Fruit fly (Drosophila melanogaster) whole organism, prepupa: Measurements from ENCODE around the gene Klc.

Experiments
- Blimp-1 ChIP-seq: fragments of 200-800 bp; sonication (Bioruptor generic); optimal IDR thresholded peaks from 3 replicates; lab custom pipeline; 2017; ENCODE audit warnings: missing biosample characterization, missing genetic modification characterization, mild to moderate bottlenecking, moderate library complexity, missing genetic modification reagents
- CG10631 ChIP-seq: fragments of 200-800 bp; sonication (Bioruptor generic); optimal IDR thresholded peaks from 2 replicates; lab custom pipeline; 2016; ENCODE audit warnings: missing biosample characterization, missing genetic modification characterization
- CG10669 ChIP-seq: fragments of 200-800 bp; sonication (Bioruptor generic); optimal IDR thresholded peaks from 3 replicates; lab custom pipeline; 2018; ENCODE audit warnings: missing biosample characterization, mild to moderate bottlenecking, missing genetic modification characterization, moderate library complexity
- CG11294 ChIP-seq: fragments of 200-800 bp; sonication (Bioruptor generic); IDR thresholded peaks from 2 replicates; pipeline ENCODE4 v1.3.6; 2022; ENCODE audit warnings: missing biosample characterization, missing genetic modification characterization
- CG11762 ChIP-seq: fragments of 200-800 bp; sonication (Bioruptor generic); optimal IDR thresholded peaks from 3 replicates; lab custom pipeline; 2016; ENCODE audit warnings: missing biosample characterization, missing genetic modification characterization; ENCODE audit not compliant: insufficient read depth
- CG3032 ChIP-seq: fragments of 200-800 bp; optimal IDR thresholded peaks from 2 replicates; lab custom pipeline; 2019; ENCODE audit warnings: missing biosample characterization, mild to moderate bottlenecking, missing genetic modification characterization, moderate library complexity
- CG32006 ChIP-seq: fragments of 200-800 bp; sonication (Bioruptor generic); optimal IDR thresholded peaks from 3 replicates; lab custom pipeline; 2017; ENCODE audit warnings: missing biosample characterization, mild to moderate bottlenecking, missing genetic modification characterization
- CG3919 ChIP-seq: fragments of 200-800 bp; sonication (Bioruptor generic); optimal IDR thresholded peaks from 3 replicates; lab custom pipeline; 2016; ENCODE audit warnings: missing biosample characterization, missing genetic modification characterization
- CG4318 ChIP-seq: fragments of 200-800 bp; sonication (Bioruptor generic); optimal IDR thresholded peaks from 3 replicates; lab custom pipeline; 2017; ENCODE audit warnings: missing biosample characterization, mild to moderate bottlenecking, missing genetic modification characterization
- CG6276 ChIP-seq: fragments of 200-800 bp; sonication (Bioruptor generic); optimal IDR thresholded peaks from 2 replicates; lab custom pipeline; 2017; ENCODE audit warnings: missing biosample characterization, mild to moderate bottlenecking, missing genetic modification characterization
- CG6792 ChIP-seq: fragments of 200-800 bp; sonication (Bioruptor generic); optimal IDR thresholded peaks from 3 replicates; lab custom pipeline; 2016; ENCODE audit warnings: missing biosample characterization, missing genetic modification characterization
- CG6808 ChIP-seq: fragments of 200-800 bp; sonication (Bioruptor generic); optimal IDR thresholded peaks from 3 replicates; lab custom pipeline; 2017; ENCODE audit warnings: missing biosample characterization, missing genetic modification characterization, mild to moderate bottlenecking, moderate library complexity, missing genetic modification reagents
- CG6854 ChIP-seq: fragments of 200-800 bp; sonication (Bioruptor generic); optimal IDR thresholded peaks from 2 replicates; lab custom pipeline; 2017; ENCODE audit warnings: missing biosample characterization, mild to moderate bottlenecking, missing genetic modification characterization
- CG8119 ChIP-seq: fragments of 200-800 bp; sonication (Bioruptor generic); IDR thresholded peaks from 3 replicates; pipeline ENCODE4 v1.3.6; 2022; ENCODE audit warnings: missing biosample characterization, missing genetic modification characterization
- CG8319 ChIP-seq: fragments of 200-800 bp; sonication (Bioruptor generic); optimal IDR thresholded peaks from 3 replicates; lab custom pipeline; 2016; ENCODE audit warnings: missing biosample characterization, missing genetic modification characterization
- CG8632 ChIP-seq: fragments of 200-800 bp; sonication (Bioruptor generic); optimal IDR thresholded peaks from 3 replicates; lab custom pipeline; 2016; ENCODE audit warnings: missing biosample characterization, missing genetic modification characterization
- CG9139 ChIP-seq: fragments of 200-800 bp; sonication (Bioruptor generic); optimal IDR thresholded peaks from 3 replicates; lab custom pipeline; 2017; ENCODE audit warnings: missing biosample characterization, mild to moderate bottlenecking, missing genetic modification characterization
- Eip75B ChIP-seq: fragments of 200-800 bp; sonication (Bioruptor generic); optimal IDR thresholded peaks from 3 replicates; lab custom pipeline; 2016; ENCODE audit warnings: missing biosample characterization, missing genetic modification characterization
- Eip78C ChIP-seq: fragments of 200-800 bp; sonication (Bioruptor generic); peaks from one replicate; lab custom pipeline; 2016; ENCODE audit warnings: missing biosample characterization, missing genetic modification characterization
- Ets96B ChIP-seq: fragments of 200-800 bp; optimal IDR thresholded peaks from 2 replicates; lab custom pipeline; 2019; ENCODE audit warnings: missing biosample characterization, mild to moderate bottlenecking, missing genetic modification characterization, moderate library complexity
- Hr38 ChIP-seq: sonication (Bioruptor generic); optimal IDR thresholded peaks from 2 replicates; lab custom pipeline; 2016; ENCODE audit warnings: missing biosample characterization, missing genetic modification characterization
- Hr39 ChIP-seq: fragments of 200-800 bp; sonication (Bioruptor generic); optimal IDR thresholded peaks from 2 replicates; lab custom pipeline; 2016; ENCODE audit warnings: missing biosample characterization, missing genetic modification characterization
- Hr4 ChIP-seq: fragments of 200-800 bp; sonication (Bioruptor generic); optimal IDR thresholded peaks from 3 replicates; lab custom pipeline; 2016; ENCODE audit warnings: missing biosample characterization, missing genetic modification characterization
- Lpt ChIP-seq: fragments of 200-800 bp; sonication (Bioruptor generic); optimal IDR thresholded peaks from 3 replicates; lab custom pipeline; 2016; ENCODE audit warnings: missing biosample characterization, missing genetic modification characterization
- Met ChIP-seq: fragments of 200-800 bp; sonication (Bioruptor generic); optimal IDR thresholded peaks from 3 replicates; lab custom pipeline; 2016; ENCODE audit warnings: missing biosample characterization, missing genetic modification characterization
- OdsH ChIP-seq: fragments of 200-800 bp; sonication (Bioruptor generic); optimal IDR thresholded peaks from 3 replicates; lab custom pipeline; 2016; ENCODE audit warnings: missing biosample characterization, missing genetic modification characterization
- Smox ChIP-seq: fragments of 200-800 bp; sonication (Bioruptor generic); optimal IDR thresholded peaks from 3 replicates; lab custom pipeline; 2016; ENCODE audit warnings: missing biosample characterization, missing genetic modification characterization
- Sox14 ChIP-seq: fragments of 200-800 bp; sonication (Bioruptor generic); optimal IDR thresholded peaks from 3 replicates; lab custom pipeline; 2016; ENCODE audit warnings: missing biosample characterization, missing genetic modification characterization
- Sox15 ChIP-seq: fragments of 200-800 bp; sonication (Bioruptor generic); optimal IDR thresholded peaks from 3 replicates; lab custom pipeline; 2016; ENCODE audit warnings: missing biosample characterization, missing genetic modification characterization
- acj6 ChIP-seq: fragments of 200-800 bp; sonication (Bioruptor generic); optimal IDR thresholded peaks from 3 replicates; lab custom pipeline; 2016; ENCODE audit warnings: missing biosample characterization, missing genetic modification characterization
- cyc ChIP-seq: fragments of 200-800 bp; sonication (Bioruptor generic); optimal IDR thresholded peaks from 3 replicates; lab custom pipeline; 2016; ENCODE audit warnings: missing biosample characterization, missing genetic modification characterization
- dac ChIP-seq: fragments of 200-800 bp; sonication (Bioruptor generic); optimal IDR thresholded peaks from 2 replicates; lab custom pipeline; 2017; ENCODE audit warnings: missing biosample characterization, mild to moderate bottlenecking, missing genetic modification characterization
- dsx ChIP-seq: fragments of 200-800 bp; optimal IDR thresholded peaks from 3 replicates; lab custom pipeline; 2019; ENCODE audit warnings: missing biosample characterization, mild to moderate bottlenecking, missing genetic modification characterization, moderate library complexity; ENCODE audit not compliant: poor library complexity, severe bottlenecking
- eg ChIP-seq: fragments of 200-800 bp; sonication (Bioruptor generic); IDR thresholded peaks from 3 replicates; pipeline ENCODE4 v1.3.6; 2022; ENCODE audit warnings: missing biosample characterization, missing genetic modification characterization
- esn ChIP-seq: fragments of 200-800 bp; sonication (Bioruptor generic); optimal IDR thresholded peaks from 2 replicates; lab custom pipeline; 2016; ENCODE audit warnings: missing biosample characterization, mild to moderate bottlenecking, missing genetic modification characterization, moderate library complexity
- fd59A ChIP-seq: fragments of 200-800 bp; sonication (Bioruptor generic); optimal IDR thresholded peaks from 2 replicates; lab custom pipeline; 2017; ENCODE audit warnings: missing biosample characterization, mild to moderate bottlenecking, missing genetic modification characterization, missing genetic modification reagents
- fd85E ChIP-seq: fragments of 200-800 bp; sonication (Bioruptor generic); optimal IDR thresholded peaks from 3 replicates; lab custom pipeline; 2016; ENCODE audit warnings: missing biosample characterization, missing genetic modification characterization
- fkh ChIP-seq: fragments of 200-800 bp; sonication (Bioruptor generic); optimal IDR thresholded peaks from 3 replicates; lab custom pipeline; 2017; ENCODE audit warnings: missing biosample characterization, mild to moderate bottlenecking, missing genetic modification characterization, moderate library complexity
- lz ChIP-seq: fragments of 200-800 bp; sonication (Bioruptor generic); optimal IDR thresholded peaks from 3 replicates; lab custom pipeline; 2016; ENCODE audit warnings: missing biosample characterization, missing genetic modification characterization
- net ChIP-seq: fragments of 200-800 bp; sonication (Bioruptor generic); optimal IDR thresholded peaks from 3 replicates; lab custom pipeline; 2016; ENCODE audit warnings: missing biosample characterization, missing genetic modification characterization
- pdm3 ChIP-seq: fragments of 200-800 bp; sonication (Bioruptor generic); optimal IDR thresholded peaks from 3 replicates; lab custom pipeline; 2016; ENCODE audit warnings: missing biosample characterization, missing genetic modification characterization
- salr ChIP-seq, 2 experiments: fragments of 200-800 bp; sonication (Bioruptor generic); optimal IDR thresholded peaks; 3 replicates each; lab custom pipeline; 2016 to 2018; ENCODE audit warnings: missing biosample characterization in 2 of 2, missing genetic modification characterization in 2 of 2, mild to moderate bottlenecking in 1 of 2
- spab ChIP-seq: fragments of 200-800 bp; sonication (Bioruptor generic); optimal IDR thresholded peaks from 2 replicates; lab custom pipeline; 2017; ENCODE audit warnings: missing biosample characterization, mild to moderate bottlenecking, missing genetic modification characterization, missing genetic modification reagents
- ss ChIP-seq, 2 experiments: fragments of 200-800 bp; sonication (Bioruptor generic); optimal IDR thresholded peaks; 2 replicates in 1 of 2; 3 replicates in 1 of 2; lab custom pipeline; 2017 to 2018; ENCODE audit warnings: mild to moderate bottlenecking in 2 of 2, missing biosample characterization in 2 of 2, missing genetic modification characterization in 2 of 2, moderate library complexity in 1 of 2
- vri ChIP-seq: fragments of 200-800 bp; sonication (Bioruptor generic); optimal IDR thresholded peaks from 3 replicates; lab custom pipeline; 2016; ENCODE audit warnings: missing biosample characterization, mild to moderate bottlenecking, missing genetic modification characterization

Klc gene

DNA sequence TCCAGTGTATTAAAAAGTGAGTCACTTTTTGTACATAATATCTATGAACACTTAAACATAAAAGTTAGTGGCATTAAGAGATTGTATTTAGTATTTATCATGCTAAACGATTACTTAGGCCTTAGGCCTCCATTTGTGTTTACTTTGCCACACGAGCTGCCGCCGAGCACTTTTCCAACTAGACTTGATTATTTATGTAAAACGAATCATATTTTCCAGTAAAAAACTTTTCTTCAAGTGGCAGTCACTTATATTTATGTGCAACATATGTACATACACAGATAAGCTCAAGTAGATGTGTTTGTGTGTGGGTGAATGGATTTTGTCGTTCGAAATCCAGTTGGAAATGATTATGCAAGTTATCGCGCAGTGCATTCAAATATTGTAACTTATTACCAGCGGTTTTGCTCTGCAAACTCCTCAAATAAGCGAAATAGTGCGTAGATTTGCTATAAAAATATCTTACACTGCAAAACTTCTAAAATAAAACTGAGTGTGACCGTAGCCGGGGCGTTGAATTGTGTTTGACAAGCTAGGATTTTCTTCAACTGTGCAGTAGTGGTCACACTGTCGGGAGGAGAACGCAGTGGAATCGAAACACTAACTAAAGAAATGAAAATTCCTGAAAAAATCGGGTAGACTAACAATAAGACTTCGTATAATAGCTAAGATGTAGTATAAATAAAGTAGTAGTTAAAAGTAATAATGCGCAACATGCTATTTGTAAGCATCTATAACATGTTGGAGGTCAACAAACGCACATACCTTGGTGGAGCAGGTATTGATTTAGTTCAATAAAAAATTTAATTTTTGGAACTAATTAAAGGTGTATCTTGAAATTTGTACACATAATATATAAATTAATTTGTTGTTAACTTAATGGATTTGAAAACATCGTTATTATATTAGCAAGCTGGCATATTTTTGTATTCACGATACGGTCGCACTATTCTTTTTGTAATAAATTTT, at the start of gene Klc, which contains the start of gene CG10984 (continued):
- TF ChIP-seq fd85E (GFP tag; lab: Kevin White, UChicago) (peak; percentile 82), Blimp-1 (no peak), dsx (GFP tag; lab: Kevin White, UChicago) (peak; percentile 76), CG6808 (no peak), fd59A (GFP tag; lab: Kevin White, UChicago) (no peak), CG3919 (GFP tag; lab: Kevin White, UChicago) (no peak), CG11294 (no peak), CG3032 (tag; lab: Kevin White, UChicago) (peak; percentile 70), CG32006 (GFP tag; lab: Kevin White, UChicago) (peak; percentile 95)

- peak; percentile 14 for TF ChIP-seq Eip75B
- no peak for TF ChIP-seq CG6854
- TF ChIP-seq CG11294, result no peak
- TF ChIP-seq acj6, result peak; percentile 58
- peak; percentile 32 for TF ChIP-seq net
- TF ChIP-seq Blimp-1, result peak; percentile 11
- TF ChIP-seq CG9139 (GFP tag; lab: Kevin White, UChicago), result peak; percentile 40
- peak; percentile 29; the same call in 1 of the 3 replicates for TF ChIP-seq eg (GFP tag; lab: Robert Waterston, UW)
- peak; percentile 37 for TF ChIP-seq CG10669 (GFP tag; lab: Kevin White, UChicago)
- no peak for TF ChIP-seq Met (GFP tag; lab: Kevin White, UChicago)
- TF ChIP-seq esn, result peak; percentile 34
- no peak for TF ChIP-seq spab (GFP tag; lab: Kevin White, UChicago)
- TF ChIP-seq CG6808, result peak; percentile 48
- peak; percentile 49 for TF ChIP-seq OdsH (GFP tag; lab: Kevin White, UChicago)
- peak; percentile 43 for TF ChIP-seq Lpt (GFP tag; lab: Kevin White, UChicago)
- no peak for TF ChIP-seq Hr38 (GFP tag; lab: Kevin White, UChicago)
- TF ChIP-seq CG3919 (GFP tag; lab: Kevin White, UChicago), result peak; percentile 31
- TF ChIP-seq pdm3 (GFP tag; lab: Kevin White, UChicago), result peak; percentile 61
- peak; percentile 65 for TF ChIP-seq Hr4 (GFP tag; lab: Kevin White, UChicago)
- TF ChIP-seq cyc (GFP tag; lab: Kevin White, UChicago), result no peak
- peak; percentile 11 for TF ChIP-seq dsx (GFP tag; lab: Kevin White, UChicago)
- TF ChIP-seq fd59A (GFP tag; lab: Kevin White, UChicago), result no peak
- TF ChIP-seq Smox (GFP tag; lab: Kevin White, UChicago), result no peak
- TF ChIP-seq CG11762, result no peak
- peak; percentile 77 for TF ChIP-seq CG32006 (GFP tag; lab: Kevin White, UChicago)
- peak; percentile 45 for TF ChIP-seq Hr39
- TF ChIP-seq CG4318 (GFP tag; lab: Kevin White, UChicago), result peak; percentile 27
- peak; percentile 23 to 45 for TF ChIP-seq ss (GFP tag; optimal IDR thresholded peaks at IDR 0.05; lab: Kevin White, UChicago)
- TF ChIP-seq CG6276 (GFP tag; lab: Kevin White, UChicago), result peak; percentile 20
- TF ChIP-seq CG3032 (tag; lab: Kevin White, UChicago), result peak; percentile 3
- peak; percentile 40 for TF ChIP-seq CG8632 (GFP tag; lab: Kevin White, UChicago)
- peak; percentile 26 for TF ChIP-seq Ets96B (tag; lab: Kevin White, UChicago)
- peak; percentile 82 for TF ChIP-seq Eip78C (GFP tag; lab: Kevin White, UChicago)
- TF ChIP-seq fkh (GFP tag; lab: Kevin White, UChicago), result peak; percentile 79
- TF ChIP-seq CG8119, result peak; percentile 57; the same call in 1 of the 3 replicates
- peak; percentile 65 for TF ChIP-seq Sox14 (GFP tag; lab: Kevin White, UChicago)
- peak; percentile 33 to 50 for TF ChIP-seq salr (GFP tag; optimal IDR thresholded peaks at IDR 0.05; lab: Kevin White, UChicago)
- peak; percentile 9 for TF ChIP-seq CG6792 (GFP tag; lab: Kevin White, UChicago)
- no peak for TF ChIP-seq dac (GFP tag; lab: Kevin White, UChicago)
- TF ChIP-seq CG8319 (GFP tag; lab: Kevin White, UChicago), result no peak
- TF ChIP-seq lz (GFP tag; lab: Kevin White, UChicago), result peak; percentile 4
- peak; percentile 42 for TF ChIP-seq CG10631 (GFP tag; lab: Kevin White, UChicago)
- TF ChIP-seq Sox15 (GFP tag; lab: Kevin White, UChicago), result no peak
- TF ChIP-seq vri (GFP tag; lab: Kevin White, UChicago), result peak; percentile 44
These were observed 49.0 kb upstream of the Klc start for dm6 chr3L:12798795-12799311.
